Worm (Caenorhabditis elegans) whole organism, late embryonic: Measurements from ENCODE around the gene htrl-1.

Experiments
- C08G9.2 ChIP-seq: sonication (generic microtip); optimal IDR thresholded peaks from 2 replicates; lab custom pipeline; 2016; ENCODE audit warnings: mild to moderate bottlenecking, missing genetic modification characterization, moderate library complexity, missing compliant biosample characterization
- F13H6.1 ChIP-seq: sonication (generic microtip); optimal IDR thresholded peaks from 2 replicates; lab custom pipeline; 2016; ENCODE audit warnings: missing genetic modification characterization, missing compliant biosample characterization
- K09A11.1 ChIP-seq: sonication (generic microtip); optimal IDR thresholded peaks from 2 replicates; lab custom pipeline; 2017; ENCODE audit warnings: antibody characterized with exemption, mild to moderate bottlenecking, missing genetic modification characterization, missing compliant biosample characterization; ENCODE audit not compliant: insufficient read depth
- ama-1 ChIP-seq: fragments of 150-350 bp; optimal IDR thresholded peaks from 2 replicates; lab custom pipeline; 2014
- ceh-14 ChIP-seq: sonication (generic microtip); optimal IDR thresholded peaks from 2 replicates; lab custom pipeline; 2016; ENCODE audit warnings: missing genotype, missing genetic modification characterization, missing compliant biosample characterization
- ceh-18 ChIP-seq: sonication (generic microtip); optimal IDR thresholded peaks from 2 replicates; lab custom pipeline; 2016; ENCODE audit warnings: missing genetic modification characterization, missing compliant biosample characterization
- ceh-19 ChIP-seq: fragments of 200-800 bp; sonication (Bioruptor generic); optimal IDR thresholded peaks from 2 replicates; lab custom pipeline; 2018; ENCODE audit warnings: mild to moderate bottlenecking, missing genetic modification characterization, missing compliant biosample characterization
- ceh-2 ChIP-seq: sonication (generic microtip); optimal IDR thresholded peaks from 2 replicates; lab custom pipeline; 2016; ENCODE audit warnings: missing genotype, missing genetic modification characterization, missing compliant biosample characterization
- ceh-31 ChIP-seq: sonication (generic microtip); optimal IDR thresholded peaks from 2 replicates; lab custom pipeline; 2016; ENCODE audit warnings: missing genetic modification characterization, missing compliant biosample characterization
- ceh-34 ChIP-seq: sonication (generic microtip); optimal IDR thresholded peaks from 2 replicates; lab custom pipeline; 2016; ENCODE audit warnings: mild to moderate bottlenecking, missing genetic modification characterization, missing compliant biosample characterization
- ceh-48 ChIP-seq: sonication (generic microtip); optimal IDR thresholded peaks from 2 replicates; lab custom pipeline; 2016; ENCODE audit warnings: missing genetic modification characterization, inconsistent platforms, missing compliant biosample characterization
- ceh-6 ChIP-seq: fragments of 200-800 bp; sonication (Bioruptor generic); optimal IDR thresholded peaks from 2 replicates; lab custom pipeline; 2018; ENCODE audit warnings: mild to moderate bottlenecking, missing genetic modification characterization, missing compliant biosample characterization
- ceh-9 ChIP-seq: sonication (generic microtip); optimal IDR thresholded peaks from 2 replicates; lab custom pipeline; 2016; ENCODE audit warnings: mild to moderate bottlenecking, missing genetic modification characterization, inconsistent platforms, missing compliant biosample characterization
- che-1 ChIP-seq: sonication (generic microtip); optimal IDR thresholded peaks from 2 replicates; lab custom pipeline; 2016; ENCODE audit warnings: mild to moderate bottlenecking, missing genetic modification characterization, missing compliant biosample characterization
- dmd-4 ChIP-seq: sonication (generic microtip); optimal IDR thresholded peaks from 2 replicates; lab custom pipeline; 2016; ENCODE audit warnings: borderline replicate concordance, missing genetic modification characterization, missing compliant biosample characterization
- dve-1 ChIP-seq: sonication (generic microtip); optimal IDR thresholded peaks from 2 replicates; lab custom pipeline; 2017; ENCODE audit warnings: antibody characterized with exemption, mild to moderate bottlenecking, missing genetic modification characterization, missing compliant biosample characterization
- elt-2 ChIP-seq: sonication (generic microtip); optimal IDR thresholded peaks from 2 replicates; lab custom pipeline; 2016; ENCODE audit warnings: missing genetic modification reagents, missing genetic modification characterization, missing compliant biosample characterization
- elt-4 ChIP-seq: sonication (generic microtip); optimal IDR thresholded peaks from 2 replicates; lab custom pipeline; 2016; ENCODE audit warnings: missing genetic modification characterization, missing compliant biosample characterization
- ets-4 ChIP-seq: sonication (generic microtip); optimal IDR thresholded peaks from 2 replicates; lab custom pipeline; 2016; ENCODE audit warnings: missing genetic modification characterization, missing compliant biosample characterization
- fax-1 ChIP-seq: sonication (generic microtip); optimal IDR thresholded peaks from 2 replicates; lab custom pipeline; 2016; ENCODE audit warnings: missing genotype, missing genetic modification characterization, missing compliant biosample characterization
- hlh-6 ChIP-seq: sonication (generic microtip); optimal IDR thresholded peaks from 2 replicates; lab custom pipeline; 2016; ENCODE audit warnings: missing genotype, missing genetic modification characterization, missing compliant biosample characterization
- hlh-8 ChIP-seq: sonication (generic microtip); optimal IDR thresholded peaks from 2 replicates; lab custom pipeline; 2016; ENCODE audit warnings: missing genotype, missing genetic modification characterization, missing compliant biosample characterization
- lim-6 ChIP-seq: sonication (generic microtip); optimal IDR thresholded peaks from 2 replicates; lab custom pipeline; 2016; ENCODE audit warnings: missing genetic modification characterization, missing compliant biosample characterization
- nfya-1 ChIP-seq: sonication (generic microtip); optimal IDR thresholded peaks from 2 replicates; lab custom pipeline; 2017; ENCODE audit warnings: missing genetic modification characterization, mild to moderate bottlenecking, missing compliant biosample characterization, antibody characterized with exemption, moderate library complexity
- npax-4 ChIP-seq: sonication (generic microtip); optimal IDR thresholded peaks from 2 replicates; lab custom pipeline; 2016; ENCODE audit warnings: missing genetic modification characterization, missing compliant biosample characterization
- pha-2 ChIP-seq: sonication (generic microtip); optimal IDR thresholded peaks from 2 replicates; lab custom pipeline; 2017; ENCODE audit warnings: mild to moderate bottlenecking, missing genetic modification characterization, missing compliant biosample characterization
- pha-4 ChIP-seq: fragments of 150-350 bp; optimal IDR thresholded peaks from 2 replicates; lab custom pipeline; 2018; ENCODE audit warnings: missing biosample characterization, missing genetic modification reagents, missing genetic modification characterization
- ref-2 ChIP-seq: sonication (generic microtip); optimal IDR thresholded peaks from 2 replicates; lab custom pipeline; 2016; ENCODE audit warnings: missing genetic modification characterization, missing compliant biosample characterization
- rnt-1 ChIP-seq: sonication (generic microtip); optimal IDR thresholded peaks from 2 replicates; lab custom pipeline; 2016; ENCODE audit warnings: missing genetic modification characterization, missing compliant biosample characterization
- sdc-2 ChIP-seq: sonication (generic microtip); optimal IDR thresholded peaks from 2 replicates; lab custom pipeline; 2016; ENCODE audit warnings: missing genotype, missing genetic modification characterization, missing compliant biosample characterization
- sox-2 ChIP-seq: fragments of 200-800 bp; sonication (Bioruptor generic); IDR thresholded peaks from 2 replicates; pipeline ENCODE4 v1.3.6; 2022; ENCODE audit warnings: missing genetic modification reagents, missing genetic modification characterization, missing compliant biosample characterization
- sox-4 ChIP-seq: sonication (generic microtip); optimal IDR thresholded peaks from 2 replicates; lab custom pipeline; 2017; ENCODE audit warnings: mild to moderate bottlenecking, missing genetic modification characterization, inconsistent platforms, missing compliant biosample characterization
- syd-9 ChIP-seq: sonication (generic microtip); optimal IDR thresholded peaks from 2 replicates; lab custom pipeline; 2016; ENCODE audit warnings: mild to moderate bottlenecking, missing genetic modification characterization, moderate library complexity, missing compliant biosample characterization
- tbx-2 ChIP-seq: sonication (generic microtip); optimal IDR thresholded peaks from 2 replicates; lab custom pipeline; 2016; ENCODE audit warnings: missing genetic modification characterization, missing compliant biosample characterization
- tbx-7 ChIP-seq: sonication (generic microtip); optimal IDR thresholded peaks from 2 replicates; lab custom pipeline; 2016; ENCODE audit warnings: missing genotype, missing genetic modification characterization, missing compliant biosample characterization
- ttx-3 ChIP-seq: sonication (generic microtip); optimal IDR thresholded peaks from 2 replicates; lab custom pipeline; 2016; ENCODE audit warnings: missing genetic modification reagents, missing genetic modification characterization, missing compliant biosample characterization
- unc-3 ChIP-seq, 2 experiments: fragments of 200-800 bp in 1 of 2; sonication (Bioruptor generic) in 1 of 2; sonication (generic microtip) in 1 of 2; conservative IDR thresholded peaks in 1 of 2; optimal IDR thresholded peaks in 1 of 2; 2 replicates each; pipeline versions ENCODE4 v1.3.6 to Lab custom; 2016 to 2022; ENCODE audit warnings: missing compliant biosample characterization in 2 of 2, missing genetic modification characterization in 2 of 2, missing genetic modification reagents in 1 of 2
- unc-42 ChIP-seq: sonication (generic microtip); optimal IDR thresholded peaks from 2 replicates; lab custom pipeline; 2016; ENCODE audit warnings: missing genotype, missing genetic modification characterization, missing compliant biosample characterization
- zip-5 ChIP-seq: sonication (generic microtip); optimal IDR thresholded peaks from 2 replicates; lab custom pipeline; 2016; ENCODE audit warnings: missing genetic modification characterization, missing compliant biosample characterization
- ztf-16 ChIP-seq: sonication (generic microtip); optimal IDR thresholded peaks from 2 replicates; lab custom pipeline; 2017; ENCODE audit warnings: missing genetic modification characterization, missing compliant biosample characterization

htrl-1 gene

DNA sequence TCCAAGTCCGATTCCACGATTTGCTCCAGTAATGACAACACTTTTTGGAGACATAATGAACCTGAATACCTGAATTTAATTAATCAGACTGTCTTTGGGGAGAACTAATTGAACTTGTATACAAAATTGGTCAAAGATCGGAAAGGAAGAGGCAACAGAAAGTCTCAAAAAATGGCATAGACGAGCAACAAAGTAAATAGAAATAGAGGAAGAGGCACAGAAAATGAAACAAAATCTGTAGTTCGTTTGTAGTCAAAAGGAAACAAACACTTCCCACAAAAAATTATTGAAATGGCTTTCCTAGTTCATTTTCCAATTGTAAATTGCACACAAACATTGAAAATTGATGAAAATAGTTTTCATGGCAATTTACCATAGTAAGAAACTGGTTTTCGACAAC is 18.5 kb upstream of the htrl-1 start, which contains the start of gene C55A6.6:
C55A6.6 (minus strand) TSS at position 61 of the 400 bp plus-strand sequence.
- TF ChIP-seq nfya-1 (tag; lab: Kevin White, UChicago) (no peak), sox-2 (GFP tag; lab: Robert Waterston, UW) (no peak), ceh-6 (GFP tag; lab: Kevin White, UChicago) (no peak), zip-5 (tag; lab: Kevin White, UChicago) (no peak), ceh-9 (no peak), ceh-31 (no peak), ref-2 (tag; lab: Kevin White, UChicago) (no peak), ceh-34 (tag; lab: Kevin White, UChicago) (no peak), tbx-2 (tag; lab: Kevin White, UChicago) (no peak)
- TF ChIP-seq, all 69 proteins: peak for 0

DNA sequence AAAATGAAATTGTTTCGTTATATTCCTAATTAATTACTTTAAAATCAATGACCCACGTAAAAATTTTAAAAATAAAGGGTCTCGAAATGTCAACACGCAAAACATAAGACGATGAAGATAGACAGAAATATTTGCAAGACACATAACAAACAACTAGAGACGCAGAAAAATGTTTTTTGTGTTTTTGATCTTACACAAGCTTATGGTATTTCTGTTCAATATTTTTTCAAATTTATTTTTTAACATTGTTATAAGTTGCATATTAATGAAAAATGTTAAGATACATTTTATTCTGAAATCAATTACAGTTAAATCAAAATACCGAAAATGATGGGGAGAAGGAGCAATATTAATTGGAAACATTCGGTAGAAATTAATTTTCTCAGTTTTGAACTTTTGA is 17.2 kb upstream of the htrl-1 start, which contains the start of gene C55A6.3:
C55A6.3 (minus strand) TSS at position 101 of the 400 bp plus-strand sequence.
- no peak for TF ChIP-seq sox-4 (tag; lab: Kevin White, UChicago)

DNA sequence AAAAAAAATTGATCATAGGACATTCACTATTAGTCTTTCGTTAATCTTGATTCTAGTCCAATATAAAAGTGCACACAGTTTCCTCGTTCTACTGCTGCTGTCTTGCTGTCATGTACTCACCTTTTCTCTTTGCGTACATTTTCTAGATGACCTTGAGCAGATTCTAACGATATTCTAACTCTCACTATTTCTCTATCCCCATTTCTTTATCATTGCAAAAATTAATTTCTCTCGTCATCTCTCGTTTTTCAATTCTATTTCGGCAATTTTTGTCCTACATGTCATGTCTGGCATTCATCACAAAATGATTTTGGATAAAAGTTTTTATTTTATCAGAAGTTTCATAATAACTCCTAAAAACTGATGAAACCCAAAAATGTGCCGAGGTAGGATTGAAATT is 12.6 kb upstream of the htrl-1 start, which contains the start of gene ttll-5:
ttll-5 (plus strand) TSS at position 288 of the 400 bp plus-strand sequence.
- TF ChIP-seq elt-4: no peak
- TF ChIP-seq ceh-31: no peak
- no peak for TF ChIP-seq C08G9.2 (tag; lab: Kevin White, UChicago)
- no peak for TF ChIP-seq sdc-2 (tag; lab: Kevin White, UChicago)
- no peak for TF ChIP-seq ceh-14
- no peak for TF ChIP-seq unc-3 (GFP tag; conservative IDR thresholded peaks at IDR 0.05; lab: Robert Waterston, UW)
- no peak for TF ChIP-seq unc-3 (tag; optimal IDR thresholded peaks at IDR 0.05; lab: Kevin White, UChicago)
- TF ChIP-seq dve-1 (tag; lab: Kevin White, UChicago): no peak
- TF ChIP-seq ceh-34 (tag; lab: Kevin White, UChicago): no peak
- no peak for TF ChIP-seq K09A11.1
- no peak for TF ChIP-seq che-1
- TF ChIP-seq dmd-4 (tag; lab: Kevin White, UChicago): no peak
- TF ChIP-seq ceh-6 (GFP tag; lab: Kevin White, UChicago): no peak
- TF ChIP-seq ceh-18 (tag; lab: Kevin White, UChicago): no peak
- no peak for TF ChIP-seq pha-2 (tag; lab: Kevin White, UChicago)
- no peak for TF ChIP-seq sox-2 (GFP tag; lab: Robert Waterston, UW)
- no peak for TF ChIP-seq elt-2 (tag; lab: Kevin White, UChicago)
- no peak for TF ChIP-seq tbx-2 (tag; lab: Kevin White, UChicago)
- no peak for TF ChIP-seq npax-4 (tag; lab: Kevin White, UChicago)
- TF ChIP-seq ama-1 (lab: Kevin White, UChicago): no peak
- TF ChIP-seq pha-4 (tag; lab: Kevin White, UChicago): no peak

DNA sequence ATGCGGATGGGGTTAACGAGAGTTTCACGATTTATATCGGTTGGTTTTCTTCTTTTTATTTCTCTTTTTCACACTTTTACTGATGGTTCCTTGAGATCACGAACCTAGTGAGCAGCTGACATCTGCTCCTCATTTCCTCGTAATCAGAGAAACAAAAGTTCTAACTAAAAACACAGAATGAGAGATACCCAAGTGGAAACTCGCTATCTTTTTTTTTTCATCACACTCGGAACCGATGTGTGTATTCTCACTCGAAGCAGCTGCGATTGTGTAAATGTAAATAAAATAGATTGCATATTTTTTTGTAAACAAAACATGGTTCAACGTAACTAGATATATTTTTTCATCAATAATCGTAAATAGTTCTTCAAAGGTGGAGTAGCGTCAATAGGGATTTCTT is 10.2 kb upstream of the htrl-1 start:
- TF ChIP-seq ceh-18 (tag; lab: Kevin White, UChicago) (peak; percentile 51), syd-9 (no peak)

DNA sequence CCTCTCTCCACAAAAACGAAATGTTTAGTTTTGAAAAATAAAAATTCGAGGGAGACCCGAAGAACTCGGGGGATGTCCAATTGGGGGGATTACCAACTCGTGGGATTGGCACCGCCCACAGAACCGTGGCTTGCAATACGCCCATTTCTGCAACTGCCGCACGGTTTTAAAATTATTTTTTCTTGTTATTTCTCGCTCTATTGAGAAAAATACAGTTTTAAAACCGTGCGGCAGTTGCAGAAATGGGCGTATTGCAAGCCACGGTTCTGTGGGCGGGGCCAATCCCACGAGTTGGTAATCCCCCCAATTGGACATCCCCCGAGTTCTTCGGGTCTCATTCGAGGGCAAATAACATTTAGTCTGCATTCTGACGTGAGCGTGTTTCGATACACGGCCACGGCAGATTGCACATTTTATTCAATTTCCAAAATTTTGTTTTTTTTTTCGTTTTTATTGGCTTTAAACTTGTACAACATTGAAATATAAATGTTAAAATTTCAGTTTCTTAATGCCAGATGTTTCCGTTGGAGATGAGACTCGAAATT is 8.7 kb upstream of the htrl-1 start, which contains the start of the genes C55A6.1 and C55A6.10:
C55A6.1 (minus strand) TSS at position 116 of the 545 bp plus-strand sequence.
C55A6.10 (plus strand) TSS at position 495 of the 545 bp plus-strand sequence.
- peak; percentile 96 for TF ChIP-seq ceh-31
- peak; percentile 10 for TF ChIP-seq ceh-48 (tag; lab: Kevin White, UChicago)
- TF ChIP-seq lim-6 (tag; lab: Kevin White, UChicago): peak; percentile 82
- TF ChIP-seq tbx-7 (tag; lab: Kevin White, UChicago): peak; percentile 62
- peak; percentile 88 for TF ChIP-seq ref-2 (tag; lab: Kevin White, UChicago)
- TF ChIP-seq dmd-4 (tag; lab: Kevin White, UChicago): peak; percentile 15
- TF ChIP-seq ets-4 (tag; lab: Kevin White, UChicago): peak; percentile 65
- peak; percentile 53 for TF ChIP-seq ceh-34 (tag; lab: Kevin White, UChicago)
- peak; percentile 17 for TF ChIP-seq ttx-3 (tag; lab: Kevin White, UChicago)
- TF ChIP-seq hlh-6 (tag; lab: Kevin White, UChicago): peak; percentile 15
- peak; percentile 80 for TF ChIP-seq ceh-2
- peak; percentile 70 for TF ChIP-seq F13H6.1 (tag; lab: Kevin White, UChicago)
- TF ChIP-seq sdc-2 (tag; lab: Kevin White, UChicago): peak; percentile 30
- TF ChIP-seq elt-2 (tag; lab: Kevin White, UChicago): peak; percentile 36
- peak; percentile 73 for TF ChIP-seq nfya-1 (tag; lab: Kevin White, UChicago)
- peak; percentile 71 for TF ChIP-seq rnt-1
- TF ChIP-seq unc-42: peak; percentile 83
- peak; percentile 93 for TF ChIP-seq tbx-2 (tag; lab: Kevin White, UChicago)
- peak; percentile 19 for TF ChIP-seq ceh-19 (GFP tag; lab: Kevin White, UChicago)
- TF ChIP-seq ceh-18 (tag; lab: Kevin White, UChicago): peak; percentile 35
- peak; percentile 92 for TF ChIP-seq ceh-14
- peak; percentile 14 for TF ChIP-seq ceh-6 (GFP tag; lab: Kevin White, UChicago)
- TF ChIP-seq zip-5 (tag; lab: Kevin White, UChicago): peak; percentile 43
- peak; percentile 36 for TF ChIP-seq syd-9
- TF ChIP-seq C08G9.2 (tag; lab: Kevin White, UChicago): peak; percentile 75
- TF ChIP-seq fax-1 (tag; lab: Kevin White, UChicago): peak; percentile 50
- TF ChIP-seq ztf-16 (tag; lab: Kevin White, UChicago): peak; percentile 11
- peak; percentile 32 for TF ChIP-seq hlh-8
